Fruit fly (Drosophila melanogaster): ENCODE data around the gene CG14957.

Gene CG14957

dm6 chr3L:3194059-3194458 is 6.7 kb downstream of the CG14957 start (continued):
- TF ChIP-seq CG2202 (tag; optimal IDR thresholded peaks at IDR 0.05) (peak; percentile 87), CG3847 (GFP tag; IDR thresholded peaks at IDR 0.05) (peak; percentile 88), CG9437 (GFP tag; optimal IDR thresholded peaks at IDR 0.05) (peak; percentile 84), Ets97D (GFP tag; optimal IDR thresholded peaks at IDR 0.05) (peak; percentile 53), sima (GFP tag; optimal IDR thresholded peaks at IDR 0.05) (no peak), ftz-f1 (GFP tag; optimal IDR thresholded peaks at IDR 0.05) (no peak), CG11398 (GFP tag; optimal IDR thresholded peaks at IDR 0.05) (peak; percentile 13), Hr51 (GFP tag; optimal IDR thresholded peaks at IDR 0.05) (peak; percentile 72 to 95), CG17361 (GFP tag; IDR thresholded peaks at IDR 0.05) (peak; percentile 95), fd3F (GFP tag; optimal IDR thresholded peaks at IDR 0.05) (peak; percentile 91), lab (GFP tag; optimal IDR thresholded peaks at IDR 0.05) (peak; percentile 97), Aef1 (GFP tag; IDR thresholded peaks at IDR 0.05) (peak; percentile 93), en (GFP tag; optimal IDR thresholded peaks at IDR 0.05) (peak; percentile 24), CG3838 (GFP tag; optimal IDR thresholded peaks at IDR 0.05) (peak; percentile 56), CG11696 (GFP tag; IDR thresholded peaks at IDR 0.05) (peak; percentile 99), CG13296 (GFP tag; optimal IDR thresholded peaks at IDR 0.05) (peak; percentile 92), CG15696 (tag; optimal IDR thresholded peaks at IDR 0.05) (peak; percentile 80), salm (tag; optimal IDR thresholded peaks at IDR 0.05) (peak; percentile 90), CG2129 (GFP tag; IDR thresholded peaks at IDR 0.05; ENCODE audit: partially characterized antibody) (no peak), dpn (GFP tag; optimal IDR thresholded peaks at IDR 0.05) (peak; percentile 40 to 92), Lhr (GFP tag; optimal IDR thresholded peaks at IDR 0.05) (peak; percentile 78), CG30431 (GFP tag; optimal IDR thresholded peaks at IDR 0.05) (peak; percentile 84), CG4854 (GFP tag; optimal IDR thresholded peaks at IDR 0.05) (peak; percentile 67), CG4730 (GFP tag; IDR thresholded peaks at IDR 0.05) (peak; percentile 90), CG1602 (GFP tag; optimal IDR thresholded peaks at IDR 0.05) (peak; percentile 86), Pdp1 (GFP tag; optimal IDR thresholded peaks at IDR 0.05) (peak; percentile 55), sug (tag; optimal IDR thresholded peaks at IDR 0.05) (peak; percentile 75), Mes4 (GFP tag; optimal IDR thresholded peaks at IDR 0.05) (peak; percentile 8)

- TF ChIP-seq CG1647 (GFP tag; optimal IDR thresholded peaks at IDR 0.05) (no peak), HHEX (GFP tag; optimal IDR thresholded peaks at IDR 0.05) (no peak), CG1024 (GFP tag; IDR thresholded peaks at IDR 0.05) (no peak), CHES-1-like (GFP tag; optimal IDR thresholded peaks at IDR 0.05) (peak; percentile 70), al (GFP tag; IDR thresholded peaks at IDR 0.05) (no peak), CG8478 (optimal IDR thresholded peaks at IDR 0.05) (no peak), ara (GFP tag; IDR thresholded peaks at IDR 0.05) (no peak), tgo (GFP tag; IDR thresholded peaks at IDR 0.05) (no peak), lola (GFP tag; optimal IDR thresholded peaks at IDR 0.05) (no peak), CG9727 (GFP tag; optimal IDR thresholded peaks at IDR 0.05) (no peak), CG15269 (tag; optimal IDR thresholded peaks at IDR 0.05) (peak; percentile 12), YL-1 (GFP tag; optimal IDR thresholded peaks at IDR 0.05) (peak; percentile 79), vnd (GFP tag; IDR thresholded peaks at IDR 0.05; ENCODE audit: partially characterized antibody) (peak; percentile 75), Mes4 (GFP tag; optimal IDR thresholded peaks at IDR 0.05) (no peak), bsh (GFP tag; optimal IDR thresholded peaks at IDR 0.05) (no peak), HmgD (GFP tag; optimal IDR thresholded peaks at IDR 0.05) (peak; percentile 44), pnt (GFP tag; optimal IDR thresholded peaks at IDR 0.05) (no peak), Abd-B (GFP tag; optimal IDR thresholded peaks at IDR 0.05) (no peak), Oli (tag; optimal IDR thresholded peaks at IDR 0.05) (no peak), CG2202 (tag; optimal IDR thresholded peaks at IDR 0.05) (no peak), tll (GFP tag; optimal IDR thresholded peaks at IDR 0.05) (no peak), CG10462 (GFP tag; optimal IDR thresholded peaks at IDR 0.05) (no peak), jigr1 (GFP tag; IDR thresholded peaks at IDR 0.05) (no peak), CG8944 (GFP tag; optimal IDR thresholded peaks at IDR 0.05) (no peak), Sox102F (GFP tag; optimal IDR thresholded peaks at IDR 0.05) (no peak), onecut (GFP tag; IDR thresholded peaks at IDR 0.05) (no peak)
Measured at dm6 chr3L:3197464-3197863, 10.1 kb downstream of the CG14957 start, which contains the start of gene CG14966. Gene CG14966, minus strand, starts transcription at chr3L:3197631.

Data from whole organism, embryonic.